Fruit fly (Drosophila melanogaster) whole organism, embryonic: Measurements from ENCODE around the gene Gr63a.

ENCODE experiments used
- Aef1 ChIP-seq: fragments of 200-800 bp; sonication (Bioruptor generic); IDR thresholded peaks from 3 replicates; pipeline ENCODE4 v1.3.6; 2022; ENCODE audit warnings: missing biosample characterization, missing genetic modification characterization
- B-H1 ChIP-seq: fragments of 200-800 bp; sonication (Bioruptor generic); IDR thresholded peaks from 3 replicates; pipeline ENCODE4 v1.3.6; 2022; ENCODE audit warnings: missing biosample characterization, missing genetic modification characterization
- BtbVII ChIP-seq: fragments of 200-800 bp; sonication (Bioruptor generic); optimal IDR thresholded peaks from 3 replicates; lab custom pipeline; 2017; ENCODE audit warnings: missing biosample characterization, mild to moderate bottlenecking, missing genetic modification characterization
- CG10431 ChIP-seq: fragments of 200-800 bp; sonication (Bioruptor generic); optimal IDR thresholded peaks from 3 replicates; lab custom pipeline; 2018; ENCODE audit warnings: missing biosample characterization, mild to moderate bottlenecking, missing genetic modification characterization
- CG10462 ChIP-seq: fragments of 200-800 bp; sonication (Bioruptor generic); optimal IDR thresholded peaks from 2 replicates; lab custom pipeline; 2016; ENCODE audit warnings: missing biosample characterization, missing genetic modification characterization
- CG11504 ChIP-seq: fragments of 200-800 bp; sonication (Bioruptor generic); optimal IDR thresholded peaks from 3 replicates; lab custom pipeline; 2019; ENCODE audit warnings: missing biosample characterization, mild to moderate bottlenecking, missing genetic modification characterization, moderate library complexity
- CG1233 ChIP-seq: fragments of 200-800 bp; sonication (Bioruptor generic); optimal IDR thresholded peaks from 4 replicates; lab custom pipeline; 2018; ENCODE audit warnings: missing biosample characterization, mild to moderate bottlenecking, missing genetic modification characterization
- CG12391 ChIP-seq: fragments of 200-800 bp; sonication (Bioruptor generic); optimal IDR thresholded peaks from 3 replicates; lab custom pipeline; 2018; ENCODE audit warnings: missing biosample characterization, mild to moderate bottlenecking, missing genetic modification characterization, moderate library complexity
- CG15073 ChIP-seq: fragments of 200-800 bp; sonication (Bioruptor generic); optimal IDR thresholded peaks from 2 replicates; lab custom pipeline; 2016; ENCODE audit warnings: missing biosample characterization, missing genetic modification characterization
- CG17328 ChIP-seq: fragments of 200-800 bp; sonication (Bioruptor generic); IDR thresholded peaks from 2 replicates; pipeline ENCODE4 v1.3.6; 2022; ENCODE audit warnings: missing biosample characterization, missing genetic modification characterization
- CG17829 ChIP-seq: fragments of 200-800 bp; optimal IDR thresholded peaks from 2 replicates; lab custom pipeline; 2019; ENCODE audit warnings: missing biosample characterization, mild to moderate bottlenecking, missing genetic modification characterization, moderate library complexity
- CG2129 ChIP-seq: fragments of 200-800 bp; sonication (Bioruptor generic); IDR thresholded peaks from 2 replicates; pipeline ENCODE4 v1.3.6; 2022; ENCODE audit warnings: missing biosample characterization, missing genetic modification characterization; ENCODE audit not compliant: partially characterized antibody
- CG30403 ChIP-seq: fragments of 200-800 bp; sonication (Bioruptor generic); optimal IDR thresholded peaks from 3 replicates; lab custom pipeline; 2016; ENCODE audit warnings: missing biosample characterization, missing genetic modification characterization
- CG32532 ChIP-seq: fragments of 200-800 bp; sonication (Bioruptor generic); IDR thresholded peaks from 2 replicates; pipeline ENCODE4 v1.3.6; 2022; ENCODE audit warnings: missing biosample characterization, missing genetic modification characterization
- CG3847 ChIP-seq: fragments of 200-800 bp; sonication (Bioruptor generic); IDR thresholded peaks from 2 replicates; pipeline ENCODE4 v1.3.6; 2022; ENCODE audit warnings: missing biosample characterization, missing genetic modification characterization
- CG3995 ChIP-seq: fragments of 200-800 bp; sonication (Bioruptor generic); optimal IDR thresholded peaks from 3 replicates; lab custom pipeline; 2016; ENCODE audit warnings: missing biosample characterization, missing genetic modification characterization
- CG5953 ChIP-seq: fragments of 200-800 bp; sonication (Bioruptor generic); IDR thresholded peaks from 2 replicates; pipeline ENCODE4 v1.3.6; 2022; ENCODE audit warnings: missing biosample characterization, missing genetic modification characterization
- CG6272 ChIP-seq: fragments of 200-800 bp; sonication (Bioruptor generic); IDR thresholded peaks from 2 replicates; pipeline ENCODE4 v1.3.6; 2022; ENCODE audit warnings: missing biosample characterization, missing genetic modification characterization
- CG6683 ChIP-seq: fragments of 200-800 bp; sonication (Bioruptor generic); optimal IDR thresholded peaks from 2 replicates; lab custom pipeline; 2017; ENCODE audit warnings: missing biosample characterization, mild to moderate bottlenecking, missing genetic modification characterization, missing genetic modification reagents
- CG7357 ChIP-seq: fragments of 200-800 bp; sonication (Bioruptor generic); IDR thresholded peaks from 3 replicates; pipeline ENCODE4 v1.3.6; 2022; ENCODE audit warnings: missing biosample characterization, missing genetic modification characterization
- CG7745 ChIP-seq: fragments of 200-800 bp; sonication (Bioruptor generic); optimal IDR thresholded peaks from 2 replicates; lab custom pipeline; 2018; ENCODE audit warnings: missing biosample characterization, mild to moderate bottlenecking, missing genetic modification characterization, moderate library complexity
- CG7786 ChIP-seq: fragments of 200-800 bp; sonication (Bioruptor generic); optimal IDR thresholded peaks from 2 replicates; lab custom pipeline; 2016; ENCODE audit warnings: missing biosample characterization, missing genetic modification characterization
- CG7963 ChIP-seq: fragments of 200-800 bp; sonication (Bioruptor generic); IDR thresholded peaks from 3 replicates; pipeline ENCODE4 v1.3.6; 2022; ENCODE audit warnings: missing biosample characterization, missing genetic modification characterization; ENCODE audit not compliant: partially characterized antibody
- Deaf1 ChIP-seq: fragments of 200-800 bp; optimal IDR thresholded peaks from 3 replicates; lab custom pipeline; 2019; ENCODE audit warnings: missing biosample characterization, mild to moderate bottlenecking, missing genetic modification characterization, moderate library complexity
- H15 ChIP-seq: fragments of 200-800 bp; sonication (Bioruptor generic); IDR thresholded peaks from 3 replicates; pipeline ENCODE4 v1.3.6; 2022; ENCODE audit warnings: missing biosample characterization, missing genetic modification characterization
- HHEX ChIP-seq: fragments of 200-800 bp; sonication (Bioruptor generic); optimal IDR thresholded peaks from 3 replicates; lab custom pipeline; 2017; ENCODE audit warnings: missing biosample characterization, mild to moderate bottlenecking, missing genetic modification characterization, missing genetic modification reagents
- Med ChIP-seq: fragments of 200-800 bp; sonication (Bioruptor generic); peaks from one replicate; lab custom pipeline; 2016; ENCODE audit warnings: missing biosample characterization, missing genetic modification characterization, mild to moderate bottlenecking, inconsistent platforms, moderate library complexity
- Oli ChIP-seq: fragments of 200-800 bp; sonication (Bioruptor generic); optimal IDR thresholded peaks from 2 replicates; lab custom pipeline; 2018; ENCODE audit warnings: missing biosample characterization, mild to moderate bottlenecking, missing genetic modification characterization, moderate library complexity
- Opbp ChIP-seq: fragments of 200-800 bp; sonication (Bioruptor generic); IDR thresholded peaks from 3 replicates; pipeline ENCODE4 v1.3.6; 2022; ENCODE audit warnings: missing biosample characterization, missing genetic modification characterization; ENCODE audit not compliant: partially characterized antibody
- Rfx ChIP-seq: fragments of 200-800 bp; sonication (Bioruptor generic); IDR thresholded peaks from 2 replicates; pipeline ENCODE4 v1.3.6; 2022; ENCODE audit warnings: missing biosample characterization, missing genetic modification characterization
- abd-A ChIP-seq: fragments of 200-800 bp; sonication (Bioruptor generic); optimal IDR thresholded peaks from 3 replicates; lab custom pipeline; 2019; ENCODE audit warnings: missing biosample characterization, mild to moderate bottlenecking, missing genetic modification characterization, moderate library complexity
- aop ChIP-seq: fragments of 200-800 bp; sonication (Bioruptor generic); IDR thresholded peaks from 2 replicates; pipeline ENCODE4 v1.3.6; 2022; ENCODE audit warnings: missing biosample characterization, missing genetic modification characterization
- dimm ChIP-seq: fragments of 200-800 bp; sonication (Bioruptor generic); IDR thresholded peaks from 2 replicates; pipeline ENCODE4 v1.3.6; 2022; ENCODE audit warnings: missing biosample characterization, missing genetic modification characterization
- inv ChIP-seq: fragments of 200-800 bp; sonication (Bioruptor generic); IDR thresholded peaks from 2 replicates; pipeline ENCODE4 v1.3.6; 2022; ENCODE audit warnings: missing biosample characterization, missing genetic modification characterization; ENCODE audit not compliant: partially characterized antibody
- ken ChIP-seq: fragments of 200-800 bp; sonication (Bioruptor generic); IDR thresholded peaks from 3 replicates; pipeline ENCODE4 v1.3.6; 2022; ENCODE audit warnings: missing biosample characterization, missing genetic modification characterization
- kni ChIP-seq: fragments of 200-800 bp; sonication (Bioruptor generic); optimal IDR thresholded peaks from 3 replicates; lab custom pipeline; 2017; ENCODE audit warnings: mild to moderate bottlenecking, missing biosample characterization, missing genetic modification reagents, missing genetic modification characterization
- lbe ChIP-seq: fragments of 200-800 bp; sonication (Bioruptor generic); optimal IDR thresholded peaks from 2 replicates; lab custom pipeline; 2016; ENCODE audit warnings: missing biosample characterization, mild to moderate bottlenecking, missing genetic modification characterization
- lov ChIP-seq, 2 experiments: fragments of 200-800 bp in 1 of 2; fragments of >200 bp in 1 of 2; sonication (Bioruptor generic) in 1 of 2; IDR thresholded peaks in 1 of 2; optimal IDR thresholded peaks in 1 of 2; 2 replicates in 1 of 2; 3 replicates in 1 of 2; pipeline versions ENCODE4 v1.3.6 to Lab custom; 2017 to 2022; ENCODE audit warnings: missing biosample characterization in 1 of 2, missing genetic modification characterization in 1 of 2
- nau ChIP-seq: fragments of 200-800 bp; sonication (Bioruptor generic); optimal IDR thresholded peaks from 3 replicates; lab custom pipeline; 2017; ENCODE audit warnings: missing biosample characterization, mild to moderate bottlenecking, missing genetic modification characterization, missing genetic modification reagents
- otp ChIP-seq: fragments of 200-800 bp; sonication (Bioruptor generic); IDR thresholded peaks from 3 replicates; pipeline ENCODE4, ENCODE4 v1.3.6; 2022; ENCODE audit warnings: missing biosample characterization, missing genetic modification characterization
- p53 ChIP-seq: fragments of 200-800 bp; sonication (Bioruptor generic); optimal IDR thresholded peaks from 2 replicates; lab custom pipeline; 2016; ENCODE audit warnings: missing biosample characterization, missing genetic modification characterization
- psq ChIP-seq: fragments of 200-800 bp; sonication (Bioruptor generic); optimal IDR thresholded peaks from 2 replicates; lab custom pipeline; 2017; ENCODE audit warnings: missing biosample characterization, missing genetic modification characterization
- run ChIP-seq: fragments of 200-800 bp; sonication (Bioruptor generic); optimal IDR thresholded peaks from 3 replicates; lab custom pipeline; 2018; ENCODE audit warnings: missing biosample characterization, mild to moderate bottlenecking, missing genetic modification characterization
- sens ChIP-seq: fragments of 200-800 bp; sonication (Bioruptor generic); peaks from one replicate; lab custom pipeline; 2016; ENCODE audit warnings: missing biosample characterization, missing genetic modification characterization
- sim ChIP-seq: fragments of 200-800 bp; sonication (Bioruptor generic); IDR thresholded peaks from 2 replicates; pipeline ENCODE4 v1.3.6; 2022; ENCODE audit warnings: missing biosample characterization, missing genetic modification characterization
- so ChIP-seq: fragments of 200-800 bp; sonication (Bioruptor generic); IDR thresholded peaks from 3 replicates; pipeline ENCODE4 v1.3.6; 2022; ENCODE audit warnings: missing biosample characterization, missing genetic modification characterization
- unc-4 ChIP-seq: fragments of 200-800 bp; sonication (Bioruptor generic); IDR thresholded peaks from 2 replicates; pipeline ENCODE4 v1.3.6; 2022; ENCODE audit warnings: missing biosample characterization, missing genetic modification characterization; ENCODE audit not compliant: partially characterized antibody
- vvl ChIP-seq: fragments of 200-800 bp; sonication (Bioruptor generic); IDR thresholded peaks from 2 replicates; pipeline ENCODE4 v1.3.6; 2022; ENCODE audit warnings: missing biosample characterization, missing genetic modification characterization
- wor ChIP-seq: fragments of 200-800 bp; sonication (Bioruptor generic); IDR thresholded peaks from 2 replicates; pipeline ENCODE4 v1.3.6; 2022; ENCODE audit warnings: missing biosample characterization, missing genetic modification characterization
- z ChIP-seq: fragments of 200-800 bp; sonication (Bioruptor generic); IDR thresholded peaks from 3 replicates; pipeline ENCODE4 v1.3.6; 2022; ENCODE audit warnings: missing biosample characterization, missing genetic modification characterization
- zfh2 ChIP-seq: fragments of 200-800 bp; sonication (Bioruptor generic); optimal IDR thresholded peaks from 2 replicates; lab custom pipeline; 2016; ENCODE audit warnings: missing biosample characterization, missing genetic modification characterization

The Gr63a gene

DNA sequence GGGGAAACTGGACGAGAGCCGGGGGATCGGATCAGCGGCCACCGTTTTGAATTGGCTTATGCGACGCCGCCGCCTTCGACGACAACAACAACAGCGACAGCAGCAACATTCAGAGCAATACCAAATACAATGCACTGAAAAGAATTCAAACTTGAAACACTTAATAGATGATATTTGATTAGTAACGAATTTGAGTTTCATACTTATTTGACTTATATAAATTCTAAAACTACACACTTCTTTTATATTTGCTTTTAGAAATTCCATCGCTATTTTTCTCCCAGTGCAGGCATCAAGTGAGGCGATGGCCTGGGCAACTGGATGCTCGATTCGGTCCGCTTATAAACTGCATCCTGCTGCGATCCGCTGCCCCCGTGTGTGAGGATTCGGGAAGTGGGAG lies 28.4 kb downstream of the Gr63a start (continued):
- TF ChIP-seq CG17328 (peak; percentile 52; the same call in 1 of the 2 replicates), z (GFP tag; lab: Robert Waterston, UW) (no peak), CG7786 (GFP tag; lab: Kevin White, UChicago) (no peak), CG1233 (GFP tag; lab: Kevin White, UChicago) (no peak), inv (GFP tag; lab: Robert Waterston, UW) (no peak), sens (GFP tag; lab: Kevin White, UChicago) (peak; percentile 57), wor (no peak), CG12391 (peak; percentile 37), unc-4 (GFP tag; lab: Robert Waterston, UW) (no peak), lov (optimal IDR thresholded peaks at IDR 0.05; lab: Kevin White, UChicago) (no peak), lov (GFP tag; IDR thresholded peaks at IDR 0.05; lab: Robert Waterston, UW) (0 out of 3 replicates have a peak, but pooled peaks have one; percentile 6), BtbVII (GFP tag; lab: Kevin White, UChicago) (no peak), CG3995 (GFP tag; lab: Kevin White, UChicago) (no peak), dimm (GFP tag; lab: Robert Waterston, UW) (no peak), kni (GFP tag; lab: Kevin White, UChicago) (no peak), CG6683 (GFP tag; lab: Kevin White, UChicago) (no peak), p53 (GFP tag; lab: Kevin White, UChicago) (no peak), psq (GFP tag; lab: Kevin White, UChicago) (no peak), CG10462 (GFP tag; lab: Kevin White, UChicago) (peak; percentile 16), CG3847 (GFP tag; lab: Robert Waterston, UW) (no peak), CG15073 (GFP tag; lab: Kevin White, UChicago) (no peak), run (tag; lab: Kevin White, UChicago) (no peak), CG2129 (no peak), zfh2 (GFP tag; lab: Kevin White, UChicago) (no peak), CG6272 (GFP tag; lab: Robert Waterston, UW) (no peak), Opbp (GFP tag; lab: Robert Waterston, UW) (no peak), lbe (GFP tag; lab: Kevin White, UChicago) (peak; percentile 35), CG7357 (GFP tag; lab: Robert Waterston, UW) (no peak), Aef1 (GFP tag; lab: Robert Waterston, UW) (no peak), H15 (GFP tag; lab: Robert Waterston, UW) (no peak), CG11504 (tag; lab: Kevin White, UChicago) (no peak), aop (GFP tag; lab: Robert Waterston, UW) (no peak), so (0 out of 3 replicates have a peak, but pooled peaks have one; percentile 36), vvl (GFP tag; lab: Robert Waterston, UW) (peak; percentile 48; the same call in 1 of the 2 replicates), Rfx (no peak), sim (GFP tag; lab: Robert Waterston, UW) (0 out of 2 replicates have a peak, but pooled peaks have one; percentile 28), CG17829 (peak; percentile 27), CG7963 (no peak), abd-A (tag; lab: Kevin White, UChicago) (no peak), Deaf1 (tag; lab: Kevin White, UChicago) (no peak), CG5953 (no peak), CG10431 (GFP tag; lab: Kevin White, UChicago) (no peak), CG30403 (peak; percentile 2), HHEX (GFP tag; lab: Kevin White, UChicago) (no peak), B-H1 (GFP tag; lab: Robert Waterston, UW) (no peak), nau (GFP tag; lab: Kevin White, UChicago) (no peak), Med (GFP tag; lab: Kevin White, UChicago) (peak; percentile 63), otp (peak; percentile 42; the same call in 1 of the 3 replicates), CG32532 (GFP tag; lab: Robert Waterston, UW) (no peak), Oli (peak; percentile 15), ken (GFP tag; lab: Robert Waterston, UW) (no peak), CG7745 (tag; lab: Kevin White, UChicago) (no peak)
